Worm (Caenorhabditis elegans): ENCODE data around the gene dohh-1.

Gene dohh-1

DNA sequence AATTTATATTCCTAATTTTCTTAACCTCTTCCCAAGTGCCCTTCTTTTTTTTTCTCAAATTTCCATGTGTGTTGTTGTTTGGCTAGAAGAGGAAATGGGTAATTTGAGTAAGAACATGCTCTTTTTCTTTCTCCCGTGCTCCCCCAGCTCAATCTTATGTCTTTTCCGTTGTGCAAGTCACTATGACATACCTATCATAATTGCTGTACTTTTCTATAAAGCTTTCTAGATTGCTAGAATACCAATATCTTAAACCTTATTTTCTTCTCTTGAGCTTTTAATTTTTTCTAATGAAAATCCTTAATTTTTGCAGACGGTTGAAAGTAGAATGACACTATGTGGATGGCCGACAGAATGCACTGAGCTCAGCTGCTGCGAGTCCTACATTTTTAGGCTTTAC is 9.5 kb upstream of the dohh-1 start, which contains the start of gene txt-13:
Gene txt-13 (plus strand): TSS at position 301 of the 400 bp plus-strand sequence.
- no peak for TF ChIP-seq fkh-6 (tag; optimal IDR thresholded peaks at IDR 0.05)
- no peak for TF ChIP-seq ttx-3 (tag; optimal IDR thresholded peaks at IDR 0.05)
- no peak for TF ChIP-seq elt-2 (tag; optimal IDR thresholded peaks at IDR 0.05)
- no peak for TF ChIP-seq sdc-2 (tag; optimal IDR thresholded peaks at IDR 0.05)
- TF ChIP-seq unc-3 (GFP tag; conservative IDR thresholded peaks at IDR 0.05), result no peak
- no peak for TF ChIP-seq unc-3 (tag; optimal IDR thresholded peaks at IDR 0.05)
- TF ChIP-seq ceh-22 (tag; optimal IDR thresholded peaks at IDR 0.05), result no peak
- no peak for TF ChIP-seq F13H6.1 (tag; optimal IDR thresholded peaks at IDR 0.05)
- no peak for TF ChIP-seq ahr-1 (tag; optimal IDR thresholded peaks at IDR 0.05)
- TF ChIP-seq ceh-9 (tag; optimal IDR thresholded peaks at IDR 0.05), result no peak
- TF ChIP-seq ceh-18 (tag; optimal IDR thresholded peaks at IDR 0.05), result no peak

DNA sequence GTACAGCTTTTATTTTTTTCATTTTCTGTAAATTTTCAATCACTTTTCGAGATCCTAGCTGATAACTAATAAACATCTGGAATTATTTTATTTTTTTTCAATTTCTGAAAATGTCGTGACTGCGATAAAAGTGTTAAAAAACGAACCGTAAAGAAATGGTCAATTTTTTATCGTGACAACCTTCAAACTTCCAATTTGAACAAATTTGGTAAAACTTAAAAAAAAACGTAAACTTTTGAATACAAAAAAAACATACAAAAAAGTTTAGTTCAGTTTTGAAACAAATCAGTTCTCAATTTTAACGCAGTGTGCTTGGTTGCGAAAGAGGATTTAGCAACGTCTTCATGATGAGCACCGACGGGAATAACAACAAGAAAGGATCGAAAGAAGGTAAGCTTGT is 7.8 kb upstream of the dohh-1 start, which contains the start of gene C06A1.3:
Gene C06A1.3 (plus strand): TSS at position 301 of the 400 bp plus-strand sequence.
- TF ChIP-seq C08G9.2 (tag; optimal IDR thresholded peaks at IDR 0.05) (no peak), elt-4 (tag; optimal IDR thresholded peaks at IDR 0.05) (no peak), hlh-30 (tag; optimal IDR thresholded peaks at IDR 0.05; ENCODE audit: insufficient read depth) (no peak), lim-6 (tag; optimal IDR thresholded peaks at IDR 0.05) (no peak), rnt-1 (tag; optimal IDR thresholded peaks at IDR 0.05) (no peak), F13H6.1 (tag; optimal IDR thresholded peaks at IDR 0.05) (no peak), ceh-14 (tag; optimal IDR thresholded peaks at IDR 0.05) (no peak), K09A11.1 (tag; optimal IDR thresholded peaks at IDR 0.05; ENCODE audit: insufficient read depth) (no peak), mec-3 (tag; optimal IDR thresholded peaks at IDR 0.05; ENCODE audit: borderline replicate concordance) (no peak), ama-1 (optimal IDR thresholded peaks at IDR 0.05) (no peak), pha-2 (tag; optimal IDR thresholded peaks at IDR 0.05) (no peak)

DNA sequence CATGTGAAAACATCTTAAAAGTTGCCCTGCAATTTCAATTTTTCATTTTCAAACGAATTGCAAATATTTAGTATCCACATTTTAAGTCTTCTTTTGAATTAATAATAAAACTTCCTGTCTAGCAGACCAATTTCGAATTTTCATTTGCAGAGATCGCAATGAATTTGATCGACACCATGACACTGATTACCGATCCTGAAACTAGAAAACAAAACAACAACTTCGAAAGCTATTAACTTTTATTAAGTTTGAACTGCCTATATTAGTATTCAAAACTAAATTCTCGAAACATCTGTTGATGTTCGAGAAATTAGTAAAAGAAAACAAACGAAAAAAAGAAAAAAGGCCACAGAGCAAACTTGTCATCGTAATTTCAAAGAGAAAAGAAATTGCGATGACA is 5.6 kb upstream of the dohh-1 start:
- no peak for TF ChIP-seq sox-2 (GFP tag; IDR thresholded peaks at IDR 0.05)
- no peak for TF ChIP-seq sdc-2 (tag; optimal IDR thresholded peaks at IDR 0.05)
- no peak for TF ChIP-seq C38D4.7 (GFP tag; optimal IDR thresholded peaks at IDR 0.05)
- no peak for TF ChIP-seq syd-9 (tag; optimal IDR thresholded peaks at IDR 0.05)
- TF ChIP-seq dmd-4 (tag; optimal IDR thresholded peaks at IDR 0.05; ENCODE audit: borderline replicate concordance), result no peak
- TF ChIP-seq nfya-1 (tag; optimal IDR thresholded peaks at IDR 0.05), result no peak
- no peak for TF ChIP-seq hlh-13 (GFP tag; optimal IDR thresholded peaks at IDR 0.05)
- TF ChIP-seq ceh-24 (tag; optimal IDR thresholded peaks at IDR 0.05), result no peak
- TF ChIP-seq ceh-18 (tag; optimal IDR thresholded peaks at IDR 0.05), result no peak
- no peak for TF ChIP-seq che-1 (tag; optimal IDR thresholded peaks at IDR 0.05)
- no peak for TF ChIP-seq hlh-30 (tag; optimal IDR thresholded peaks at IDR 0.05; ENCODE audit: insufficient read depth)
- no peak for TF ChIP-seq unc-3 (GFP tag; conservative IDR thresholded peaks at IDR 0.05)
- TF ChIP-seq unc-3 (tag; optimal IDR thresholded peaks at IDR 0.05), result no peak
- no peak for TF ChIP-seq ceh-34 (tag; optimal IDR thresholded peaks at IDR 0.05)
- no peak for TF ChIP-seq ama-1 (optimal IDR thresholded peaks at IDR 0.05)
- TF ChIP-seq ahr-1 (tag; optimal IDR thresholded peaks at IDR 0.05), result no peak
- no peak for TF ChIP-seq C08G9.2 (tag; optimal IDR thresholded peaks at IDR 0.05)
- TF ChIP-seq ceh-48 (tag; optimal IDR thresholded peaks at IDR 0.05), result no peak
- TF ChIP-seq pros-1 (tag; optimal IDR thresholded peaks at IDR 0.05), result no peak
- TF ChIP-seq ets-4 (tag; optimal IDR thresholded peaks at IDR 0.05), result no peak

DNA sequence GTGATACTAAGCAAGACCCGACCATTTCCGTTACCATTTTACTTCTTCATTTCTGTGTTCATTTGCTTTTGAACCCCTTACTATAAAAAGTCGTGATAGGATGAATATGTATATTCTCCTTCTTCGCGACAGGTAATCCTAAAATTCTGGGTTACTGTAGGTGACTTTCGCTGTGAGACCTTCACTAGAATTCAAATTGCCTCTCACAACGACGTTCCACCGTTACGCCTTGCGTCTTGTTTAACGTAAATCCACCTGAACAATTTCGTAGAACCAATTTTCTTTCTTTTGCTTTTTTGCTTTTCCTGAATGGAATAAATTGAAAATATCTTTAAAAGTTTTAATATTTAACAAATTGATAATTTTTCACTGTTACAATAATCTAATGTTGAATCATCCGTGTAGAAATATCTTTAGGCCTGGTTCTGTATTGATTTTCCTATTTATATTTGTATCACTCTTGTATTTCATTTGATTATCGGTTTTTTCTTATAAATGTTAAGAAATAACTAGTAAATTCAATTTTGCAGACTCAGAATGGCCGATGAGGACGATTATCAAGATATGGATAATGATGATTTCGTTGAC is 818 bp upstream of the dohh-1 start, which contains the start of gene rpb-6:
Gene rpb-6 (plus strand): TSS at position 538 of the 588 bp plus-strand sequence.
- TF ChIP-seq unc-42 (tag; optimal IDR thresholded peaks at IDR 0.05) (no peak), nhr-11 (tag; optimal IDR thresholded peaks at IDR 0.05) (no peak), pax-1 (tag; optimal IDR thresholded peaks at IDR 0.05) (no peak), tbx-7 (tag; optimal IDR thresholded peaks at IDR 0.05) (no peak), sox-2 (GFP tag; IDR thresholded peaks at IDR 0.05) (no peak), fkh-6 (tag; optimal IDR thresholded peaks at IDR 0.05) (no peak), hlh-15 (tag; optimal IDR thresholded peaks at IDR 0.05) (no peak), ceh-30 (tag; optimal IDR thresholded peaks at IDR 0.05) (no peak), lim-6 (tag; optimal IDR thresholded peaks at IDR 0.05) (no peak), hlh-13 (GFP tag; optimal IDR thresholded peaks at IDR 0.05) (no peak), pha-4 (tag; optimal IDR thresholded peaks at IDR 0.05) (no peak), ceh-6 (GFP tag; optimal IDR thresholded peaks at IDR 0.05) (no peak), hlh-30 (tag; optimal IDR thresholded peaks at IDR 0.05; ENCODE audit: insufficient read depth) (no peak), gmeb-2 (tag; optimal IDR thresholded peaks at IDR 0.05) (no peak)

Data from whole organism, late embryonic.